Fruit fly (Drosophila melanogaster) whole organism, embryonic: ENCODE measurements around the gene Sec15.
A peak's percentile ranks its signal among the peaks of the same experiment; 100 is the strongest.

Experiments
- Adf1 ChIP-seq: fragments of 200-800 bp; sonication (Bioruptor generic); IDR thresholded peaks from 2 replicates; pipeline ENCODE4 v1.3.6; 2022; ENCODE audit warnings: missing biosample characterization, missing genetic modification characterization
- B-H2 ChIP-seq: fragments of 200-800 bp; sonication (Bioruptor generic); optimal IDR thresholded peaks from 2 replicates; lab custom pipeline; 2018; ENCODE audit warnings: missing biosample characterization, mild to moderate bottlenecking, missing genetic modification characterization
- CG10321 ChIP-seq: fragments of 200-800 bp; sonication (Bioruptor generic); IDR thresholded peaks from 2 replicates; pipeline ENCODE4 v1.3.6; 2022; ENCODE audit warnings: missing biosample characterization, missing genetic modification characterization
- CG10431 ChIP-seq: fragments of 200-800 bp; sonication (Bioruptor generic); optimal IDR thresholded peaks from 3 replicates; lab custom pipeline; 2018; ENCODE audit warnings: missing biosample characterization, mild to moderate bottlenecking, missing genetic modification characterization
- CG10543 ChIP-seq: fragments of 200-800 bp; sonication (Bioruptor generic); optimal IDR thresholded peaks from 3 replicates; lab custom pipeline; 2017; ENCODE audit warnings: missing biosample characterization, mild to moderate bottlenecking, missing genetic modification characterization, moderate library complexity
- CG11398 ChIP-seq: fragments of 200-800 bp; sonication (Bioruptor generic); optimal IDR thresholded peaks from 2 replicates; lab custom pipeline; 2016; ENCODE audit warnings: missing biosample characterization, missing genetic modification characterization
- CG11723 ChIP-seq: fragments of 200-800 bp; sonication (Bioruptor generic); optimal IDR thresholded peaks from 2 replicates; lab custom pipeline; 2017; ENCODE audit warnings: missing biosample characterization, mild to moderate bottlenecking, missing genetic modification characterization
- CG12391 ChIP-seq: fragments of 200-800 bp; sonication (Bioruptor generic); optimal IDR thresholded peaks from 3 replicates; lab custom pipeline; 2018; ENCODE audit warnings: missing biosample characterization, mild to moderate bottlenecking, missing genetic modification characterization, moderate library complexity
- CG13296 ChIP-seq: fragments of 200-800 bp; sonication (Bioruptor generic); optimal IDR thresholded peaks from 3 replicates; lab custom pipeline; 2018; ENCODE audit warnings: missing biosample characterization, mild to moderate bottlenecking, missing genetic modification characterization
- CG14050 ChIP-seq: fragments of 200-800 bp; sonication (Bioruptor generic); IDR thresholded peaks from 3 replicates; pipeline ENCODE4 v1.3.6; 2022; ENCODE audit warnings: missing biosample characterization, missing genetic modification characterization
- CG1647 ChIP-seq: fragments of 200-800 bp; sonication (Bioruptor generic); optimal IDR thresholded peaks from 3 replicates; lab custom pipeline; 2016; ENCODE audit warnings: missing biosample characterization, missing genetic modification characterization
- CG16815 ChIP-seq: fragments of 200-800 bp; sonication (Bioruptor generic); optimal IDR thresholded peaks from 3 replicates; lab custom pipeline; 2017; ENCODE audit warnings: missing biosample characterization, mild to moderate bottlenecking, missing genetic modification characterization
- CG17829 ChIP-seq: fragments of 200-800 bp; optimal IDR thresholded peaks from 2 replicates; lab custom pipeline; 2019; ENCODE audit warnings: missing biosample characterization, mild to moderate bottlenecking, missing genetic modification characterization, moderate library complexity
- CG1832 ChIP-seq: fragments of 200-800 bp; sonication (Bioruptor generic); optimal IDR thresholded peaks from 2 replicates; lab custom pipeline; 2017; ENCODE audit warnings: missing biosample characterization, mild to moderate bottlenecking, missing genetic modification characterization, inconsistent platforms
- CG18599 ChIP-seq: fragments of 200-800 bp; sonication (Bioruptor generic); optimal IDR thresholded peaks from 3 replicates; lab custom pipeline; 2017; ENCODE audit warnings: missing biosample characterization, missing genetic modification characterization, mild to moderate bottlenecking, moderate library complexity, missing genetic modification reagents
- CG18619 ChIP-seq: fragments of 200-800 bp; sonication (Bioruptor generic); optimal IDR thresholded peaks from 3 replicates; lab custom pipeline; 2017; ENCODE audit warnings: missing biosample characterization, mild to moderate bottlenecking, missing genetic modification characterization
- CG2129 ChIP-seq: fragments of 200-800 bp; sonication (Bioruptor generic); IDR thresholded peaks from 2 replicates; pipeline ENCODE4 v1.3.6; 2022; ENCODE audit warnings: missing biosample characterization, missing genetic modification characterization; ENCODE audit not compliant: partially characterized antibody
- CG32532 ChIP-seq: fragments of 200-800 bp; sonication (Bioruptor generic); IDR thresholded peaks from 2 replicates; pipeline ENCODE4 v1.3.6; 2022; ENCODE audit warnings: missing biosample characterization, missing genetic modification characterization
- CG32772 ChIP-seq: fragments of 200-800 bp; sonication (Bioruptor generic); IDR thresholded peaks from 2 replicates; pipeline ENCODE4 v1.3.6; 2022; ENCODE audit warnings: missing biosample characterization, missing genetic modification characterization
- CG6765 ChIP-seq: fragments of 200-800 bp; sonication (Bioruptor generic); optimal IDR thresholded peaks from 3 replicates; lab custom pipeline; 2017; ENCODE audit warnings: missing biosample characterization, mild to moderate bottlenecking, missing genetic modification characterization
- CG7271 ChIP-seq: fragments of 200-800 bp; sonication (Bioruptor generic); optimal IDR thresholded peaks from 2 replicates; lab custom pipeline; 2018; ENCODE audit warnings: missing biosample characterization, mild to moderate bottlenecking, missing genetic modification characterization, moderate library complexity
- CG7839 ChIP-seq: fragments of 200-800 bp; sonication (Bioruptor generic); optimal IDR thresholded peaks from 3 replicates; lab custom pipeline; 2018; ENCODE audit warnings: missing biosample characterization, mild to moderate bottlenecking, missing genetic modification characterization, moderate library complexity
- Dad ChIP-seq: fragments of 200-800 bp; sonication (Bioruptor generic); optimal IDR thresholded peaks from 3 replicates; lab custom pipeline; 2016; ENCODE audit warnings: missing biosample characterization, missing genetic modification characterization
- Dip3 ChIP-seq: fragments of 200-800 bp; sonication (Bioruptor generic); optimal IDR thresholded peaks from 3 replicates; lab custom pipeline; 2016; ENCODE audit warnings: missing biosample characterization, missing genetic modification characterization
- Dp ChIP-seq: fragments of 200-800 bp; sonication (Bioruptor generic); optimal IDR thresholded peaks from 2 replicates; lab custom pipeline; 2018; ENCODE audit warnings: missing biosample characterization, mild to moderate bottlenecking, missing genetic modification characterization, moderate library complexity
- Dref ChIP-seq: fragments of 200-800 bp; sonication (Bioruptor generic); IDR thresholded peaks from 2 replicates; pipeline ENCODE4 v1.3.6; 2022; ENCODE audit warnings: missing biosample characterization, missing genetic modification characterization
- Elba2 ChIP-seq: fragments of 200-800 bp; sonication (Bioruptor generic); optimal IDR thresholded peaks from 3 replicates; lab custom pipeline; 2016; ENCODE audit warnings: missing biosample characterization, missing genetic modification characterization
- Gug ChIP-seq: fragments of 200-800 bp; sonication (Bioruptor generic); IDR thresholded peaks from 4 replicates; pipeline ENCODE4 v1.3.6; 2022; ENCODE audit warnings: missing biosample characterization, missing genetic modification characterization
- H15 ChIP-seq: fragments of 200-800 bp; sonication (Bioruptor generic); IDR thresholded peaks from 3 replicates; pipeline ENCODE4 v1.3.6; 2022; ENCODE audit warnings: missing biosample characterization, missing genetic modification characterization
- Lhr ChIP-seq: fragments of 200-800 bp; sonication (Bioruptor generic); optimal IDR thresholded peaks from 3 replicates; lab custom pipeline; 2017; ENCODE audit warnings: mild to moderate bottlenecking, missing biosample characterization, missing genetic modification reagents, missing genetic modification characterization
- MESR4 ChIP-seq: fragments of 200-800 bp; sonication (Bioruptor generic); optimal IDR thresholded peaks from 2 replicates; lab custom pipeline; 2018; ENCODE audit warnings: missing biosample characterization, mild to moderate bottlenecking, missing genetic modification characterization, moderate library complexity
- Med ChIP-seq: fragments of 200-800 bp; sonication (Bioruptor generic); peaks from one replicate; lab custom pipeline; 2016; ENCODE audit warnings: missing biosample characterization, missing genetic modification characterization, mild to moderate bottlenecking, inconsistent platforms, moderate library complexity
- Mrtf ChIP-seq: fragments of 200-800 bp; sonication (Bioruptor generic); IDR thresholded peaks from 3 replicates; pipeline ENCODE4 v1.3.6; 2022; ENCODE audit warnings: missing biosample characterization, missing genetic modification characterization
- Nf-YA ChIP-seq: fragments of 200-800 bp; sonication (Bioruptor generic); IDR thresholded peaks from 2 replicates; pipeline ENCODE4 v1.3.6; 2022; ENCODE audit warnings: missing biosample characterization, missing genetic modification characterization
- Nf-YB ChIP-seq: fragments of 200-800 bp; sonication (Bioruptor generic); optimal IDR thresholded peaks from 3 replicates; lab custom pipeline; 2019; ENCODE audit warnings: missing biosample characterization, mild to moderate bottlenecking, missing genetic modification characterization, moderate library complexity
- aop ChIP-seq: fragments of 200-800 bp; sonication (Bioruptor generic); IDR thresholded peaks from 2 replicates; pipeline ENCODE4 v1.3.6; 2022; ENCODE audit warnings: missing biosample characterization, missing genetic modification characterization
- bab2 ChIP-seq: fragments of 200-800 bp; sonication (Bioruptor generic); optimal IDR thresholded peaks from 2 replicates; lab custom pipeline; 2016; ENCODE audit warnings: missing biosample characterization, missing genetic modification characterization
- en ChIP-seq: fragments of 200-800 bp; sonication (Bioruptor generic); optimal IDR thresholded peaks from 2 replicates; lab custom pipeline; 2016; ENCODE audit warnings: missing biosample characterization, missing genetic modification characterization
- fru ChIP-seq: fragments of >200 bp; optimal IDR thresholded peaks from 2 replicates; lab custom pipeline; 2017
- insv ChIP-seq, 2 experiments: fragments of 200-800 bp; sonication (Bioruptor generic); optimal IDR thresholded peaks; 3 replicates each; lab custom pipeline; 2016 to 2018; ENCODE audit warnings: missing biosample characterization in 2 of 2, missing genetic modification characterization in 2 of 2
- ken ChIP-seq: fragments of 200-800 bp; sonication (Bioruptor generic); IDR thresholded peaks from 3 replicates; pipeline ENCODE4 v1.3.6; 2022; ENCODE audit warnings: missing biosample characterization, missing genetic modification characterization
- pan ChIP-seq, 4 experiments: fragments of >200 bp in 3 of 4; fragments of 200-800 bp in 1 of 4; sonication (Bioruptor generic) in 1 of 4; optimal IDR thresholded peaks in 3 of 4; IDR thresholded peaks in 1 of 4; 2 replicates each; pipeline versions ENCODE4 v1.3.6 to Lab custom; 2017 to 2022; ENCODE audit warnings: missing biosample characterization in 2 of 4, missing genetic modification characterization in 2 of 4, mixed read lengths in 1 of 4
- pho ChIP-seq: fragments of 200-800 bp; sonication (Bioruptor generic); optimal IDR thresholded peaks from 2 replicates; lab custom pipeline; 2016; ENCODE audit warnings: missing biosample characterization, missing genetic modification characterization
- pum ChIP-seq: fragments of 200-800 bp; sonication (Bioruptor generic); optimal IDR thresholded peaks from 2 replicates; lab custom pipeline; 2016; ENCODE audit warnings: missing biosample characterization, missing genetic modification characterization
- sob ChIP-seq: fragments of 200-800 bp; sonication (Bioruptor generic); IDR thresholded peaks from 2 replicates; pipeline ENCODE4 v1.3.6; 2022; ENCODE audit warnings: missing biosample characterization, missing genetic modification characterization
- stc ChIP-seq: fragments of 200-800 bp; sonication (Bioruptor generic); IDR thresholded peaks from 2 replicates; pipeline ENCODE4 v1.3.6; 2022; ENCODE audit warnings: missing biosample characterization, missing genetic modification characterization
- tup ChIP-seq: fragments of 200-800 bp; sonication (Bioruptor generic); optimal IDR thresholded peaks from 2 replicates; lab custom pipeline; 2016; ENCODE audit warnings: missing biosample characterization, mild to moderate bottlenecking, missing genetic modification characterization, moderate library complexity
- zfh2 ChIP-seq: fragments of 200-800 bp; sonication (Bioruptor generic); optimal IDR thresholded peaks from 2 replicates; lab custom pipeline; 2016; ENCODE audit warnings: missing biosample characterization, missing genetic modification characterization

Sec15 gene

DNA sequence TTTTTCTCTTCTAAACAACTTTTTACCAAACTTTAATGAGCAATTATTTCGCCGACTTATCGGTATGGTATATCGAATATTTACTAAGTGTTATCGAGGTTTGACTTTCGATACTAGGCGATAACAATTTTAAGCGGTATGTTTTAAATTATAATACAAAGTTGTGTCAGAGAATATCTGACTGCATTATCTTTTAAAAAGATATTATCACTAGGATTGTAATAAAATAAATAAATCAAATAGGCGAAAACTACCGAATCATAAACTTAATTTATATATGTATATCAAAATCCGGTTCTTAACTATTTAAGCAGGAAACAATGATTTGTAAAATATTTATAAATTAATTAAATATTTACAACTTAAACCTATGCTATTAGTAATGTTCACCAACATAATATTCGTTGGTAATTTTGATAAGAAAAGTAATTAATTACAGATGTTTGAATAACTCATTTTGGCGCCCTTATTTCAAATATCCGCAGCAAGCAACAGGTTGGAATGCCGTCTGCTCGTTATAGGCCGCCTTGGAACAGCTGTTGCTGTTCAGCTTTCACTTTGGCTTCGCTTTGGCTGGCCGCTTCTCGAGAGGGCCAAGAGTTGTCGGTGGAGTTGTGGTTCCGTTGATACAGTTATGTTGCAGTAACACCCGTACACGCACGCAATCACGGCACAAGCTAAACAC lies at the start of gene Sec15, which contains the start of gene rtet (continued):
- TF ChIP-seq B-H2 (GFP tag; lab: Kevin White, UChicago) = peak; percentile 62
- TF ChIP-seq CG11723 = peak; percentile 60
- TF ChIP-seq stc (GFP tag; lab: Robert Waterston, UW) = peak; percentile 56
- TF ChIP-seq CG10321 (GFP tag; lab: Robert Waterston, UW) = no peak
- TF ChIP-seq insv (GFP tag; optimal IDR thresholded peaks at IDR 0.05; lab: Kevin White, UChicago) = peak in 1 of 2 experiments; percentile 15
- peak; percentile 36 for TF ChIP-seq Dad (GFP tag; lab: Kevin White, UChicago)
- peak; percentile 71 for TF ChIP-seq Dref (GFP tag; lab: Robert Waterston, UW)
- TF ChIP-seq tup = no peak
- peak; percentile 17 for TF ChIP-seq Dip3 (GFP tag; lab: Kevin White, UChicago)
- peak; percentile 84 for TF ChIP-seq Med (GFP tag; lab: Kevin White, UChicago)
- no peak; the same call in 1 of the 2 replicates for TF ChIP-seq CG32772 (GFP tag; lab: Robert Waterston, UW)
- TF ChIP-seq CG16815 = peak; percentile 29
- peak; percentile 77 for TF ChIP-seq CG12391 (tag; lab: Kevin White, UChicago)
- no peak for TF ChIP-seq CG2129 (GFP tag; lab: Robert Waterston, UW)
- no peak for TF ChIP-seq Nf-YA (GFP tag; lab: Robert Waterston, UW)
- TF ChIP-seq fru = no peak
- peak; percentile 67 for TF ChIP-seq CG17829 (tag; lab: Kevin White, UChicago)
- TF ChIP-seq H15 (GFP tag; lab: Robert Waterston, UW) = peak; percentile 47; the same call in 1 of the 3 replicates
- peak; percentile 49; the same call in 2 of the 3 replicates for TF ChIP-seq Mrtf
- TF ChIP-seq CG7839 = no peak
- no peak for TF ChIP-seq CG10431 (GFP tag; lab: Kevin White, UChicago)
- peak; percentile 42 for TF ChIP-seq pho (GFP tag; lab: Kevin White, UChicago)
- TF ChIP-seq aop (GFP tag; lab: Robert Waterston, UW) = no peak
- no peak for TF ChIP-seq pan (optimal IDR thresholded peaks at IDR 0.05; lab: Kevin White, UChicago)
- peak in 1 of 2 experiments; percentile 54 for TF ChIP-seq pan (GFP tag; optimal IDR thresholded peaks at IDR 0.05 in 1 of 2, IDR thresholded peaks at IDR 0.05 in 1 of 2)
- TF ChIP-seq Nf-YB (GFP tag; lab: Kevin White, UChicago) = peak; percentile 26
- TF ChIP-seq CG13296 = peak; percentile 62
- TF ChIP-seq bab2 (GFP tag; lab: Kevin White, UChicago) = peak; percentile 28
- TF ChIP-seq Lhr = no peak
- TF ChIP-seq CG32532 (GFP tag; lab: Robert Waterston, UW) = peak; percentile 67; the same call in 1 of the 2 replicates

DNA sequence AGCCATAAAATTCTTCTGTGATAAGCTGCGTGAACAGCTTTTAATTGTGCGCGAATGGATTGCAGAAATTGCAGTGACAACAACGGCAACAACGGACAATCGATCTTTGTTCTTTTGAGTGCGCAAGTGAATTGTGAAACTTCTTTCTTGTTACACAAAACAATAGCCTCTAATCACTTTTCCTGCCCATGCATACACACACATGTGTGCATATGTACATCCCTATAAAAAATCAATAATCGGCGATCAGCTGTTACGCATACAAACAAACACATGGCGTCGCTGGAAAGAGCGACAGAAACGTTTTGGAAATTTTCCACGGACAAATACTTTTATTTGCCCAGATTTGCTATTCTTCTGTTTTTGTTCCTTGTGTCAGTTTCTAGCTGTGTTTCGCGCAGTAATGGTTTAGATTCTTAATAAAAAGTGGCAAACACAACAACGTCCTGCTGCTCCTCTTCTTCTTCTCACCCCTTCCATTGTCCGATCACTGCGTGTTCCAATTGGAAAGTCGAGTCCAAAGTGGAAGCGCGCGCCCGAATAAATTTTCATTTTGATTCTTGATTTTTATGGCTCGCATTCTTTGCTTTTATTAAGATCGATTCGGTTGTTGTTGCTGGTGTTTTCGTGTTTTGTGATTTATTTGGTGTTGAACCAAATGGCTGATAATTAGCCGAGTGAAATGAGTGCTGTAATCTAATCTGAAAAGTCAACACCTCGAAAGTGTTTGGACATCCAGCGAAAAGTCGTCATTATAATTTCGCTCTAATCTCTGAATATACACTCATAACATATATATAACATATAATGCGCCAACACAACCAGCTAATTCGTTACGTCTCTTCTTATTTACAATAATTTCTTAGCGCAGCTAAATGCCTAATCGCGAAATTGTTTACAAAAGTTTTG lies 49.1 kb upstream of the Sec15 start:
- TF ChIP-seq CG11398 (GFP tag; lab: Kevin White, UChicago) (no peak), CG18599 (GFP tag; lab: Kevin White, UChicago) (no peak), CG7271 (tag; lab: Kevin White, UChicago) (no peak), MESR4 (GFP tag; lab: Kevin White, UChicago) (no peak), pum (GFP tag; lab: Kevin White, UChicago) (no peak), Elba2 (GFP tag; lab: Kevin White, UChicago) (peak; percentile 93), en (GFP tag; lab: Kevin White, UChicago) (no peak), CG10543 (GFP tag; lab: Kevin White, UChicago) (no peak), ken (GFP tag; lab: Robert Waterston, UW) (no peak), Adf1 (GFP tag; lab: Robert Waterston, UW) (no peak), CG1832 (GFP tag; lab: Kevin White, UChicago) (no peak), CG1647 (no peak), zfh2 (GFP tag; lab: Kevin White, UChicago) (no peak), CG18619 (GFP tag; lab: Kevin White, UChicago) (no peak), Dp (GFP tag; lab: Kevin White, UChicago) (no peak), Gug (GFP tag; lab: Robert Waterston, UW) (no peak), CG6765 (GFP tag; lab: Kevin White, UChicago) (no peak), CG14050 (no peak; the same call in 2 of the 3 replicates), sob (GFP tag; lab: Robert Waterston, UW) (0 out of 2 replicates have a peak, but pooled peaks have one; percentile 16)
